Worm (Caenorhabditis elegans) whole organism, young adult: ENCODE measurements around the gene txt-17.
A peak's percentile ranks its signal among the peaks of the same experiment; 100 is the strongest.

Source experiments
- B0336.3 ChIP-seq: fragments of 200-800 bp; sonication (Bioruptor generic); IDR thresholded peaks from 2 replicates; pipeline ENCODE4 v1.3.6; 2022; ENCODE audit warnings: missing genetic modification characterization, missing compliant biosample characterization
- C06A6.2 ChIP-seq: fragments of 200-800 bp; sonication (Bioruptor generic); conservative IDR thresholded peaks from 2 replicates; pipeline ENCODE4 v1.3.6; 2022; ENCODE audit warnings: missing genetic modification characterization, missing compliant biosample characterization
- C17E4.6 ChIP-seq: fragments of 200-800 bp; sonication (Bioruptor generic); IDR thresholded peaks from 2 replicates; pipeline ENCODE4 v1.3.6; 2022; ENCODE audit warnings: missing genetic modification reagents, missing genetic modification characterization, missing compliant biosample characterization
- F39B2.1 ChIP-seq: fragments of 200-800 bp; sonication (Bioruptor generic); IDR thresholded peaks from 2 replicates; pipeline ENCODE4 v1.3.6; 2022; ENCODE audit warnings: missing genetic modification reagents, missing genetic modification characterization, missing compliant biosample characterization
- F49E8.2 ChIP-seq: sonication (generic microtip); optimal IDR thresholded peaks from 3 replicates; lab custom pipeline; 2017; ENCODE audit warnings: missing genetic modification characterization, mild to moderate bottlenecking, missing compliant biosample characterization, antibody characterized with exemption, moderate library complexity; ENCODE audit not compliant: insufficient read depth
- F55B11.4 ChIP-seq: sonication (generic microtip); optimal IDR thresholded peaks from 2 replicates; lab custom pipeline; 2016; ENCODE audit warnings: missing compliant biosample characterization, missing genetic modification characterization, borderline replicate concordance; ENCODE audit not compliant: insufficient read depth
- F57A8.1 ChIP-seq: fragments of 200-800 bp; sonication (Bioruptor generic); optimal IDR thresholded peaks from 2 replicates; lab custom pipeline; 2018; ENCODE audit warnings: mild to moderate bottlenecking, missing genetic modification characterization, moderate library complexity, missing compliant biosample characterization
- Y53F4B.3 ChIP-seq: fragments of 200-800 bp; sonication (Bioruptor generic); IDR thresholded peaks from 2 replicates; pipeline ENCODE4 v1.3.6; 2022; ENCODE audit warnings: missing genetic modification reagents, missing genetic modification characterization, missing compliant biosample characterization
- ama-1 ChIP-seq, 3 experiments: fragments of 150-350 bp in 1 of 3; sonication (generic microtip) in 2 of 3; optimal IDR thresholded peaks; 2 replicates each; lab custom pipeline; 2014 to 2018; ENCODE audit warnings: missing biosample characterization in 2 of 3, missing genetic modification characterization in 2 of 3, missing genetic modification reagents in 2 of 3
- aptf-2 ChIP-seq: fragments of 200-800 bp; sonication (Bioruptor generic); conservative IDR thresholded peaks from 2 replicates; pipeline ENCODE4 v1.3.6; 2022; ENCODE audit warnings: missing genetic modification reagents, missing genetic modification characterization, missing compliant biosample characterization
- atf-7 ChIP-seq: sonication (generic microtip); optimal IDR thresholded peaks from 2 replicates; lab custom pipeline; 2017; ENCODE audit warnings: mild to moderate bottlenecking, missing genetic modification characterization, missing compliant biosample characterization
- athp-1 ChIP-seq: sonication (generic microtip); optimal IDR thresholded peaks from 2 replicates; lab custom pipeline; 2017; ENCODE audit warnings: mild to moderate bottlenecking, missing genetic modification characterization, missing compliant biosample characterization
- attf-3 ChIP-seq: fragments of 200-800 bp; sonication (Bioruptor generic); conservative IDR thresholded peaks from 2 replicates; pipeline ENCODE4 v1.3.6; 2022; ENCODE audit warnings: missing genetic modification reagents, missing genetic modification characterization, missing compliant biosample characterization
- attf-5 ChIP-seq: fragments of 200-800 bp; sonication (Bioruptor generic); optimal IDR thresholded peaks from 2 replicates; lab custom pipeline; 2018; ENCODE audit warnings: mild to moderate bottlenecking, missing genetic modification characterization, missing compliant biosample characterization
- attf-6 ChIP-seq: fragments of 200-800 bp; sonication (Bioruptor generic); IDR thresholded peaks from 2 replicates; pipeline ENCODE4 v1.3.6; 2022; ENCODE audit warnings: missing genetic modification reagents, missing genetic modification characterization, missing compliant biosample characterization
- cebp-1 ChIP-seq, 2 experiments: fragments of 200-800 bp in 1 of 2; sonication (Bioruptor generic) in 1 of 2; sonication (generic microtip) in 1 of 2; IDR thresholded peaks in 1 of 2; optimal IDR thresholded peaks in 1 of 2; 2 replicates each; pipeline versions ENCODE4 v1.3.6 to Lab custom; 2017 to 2022; ENCODE audit warnings: missing compliant biosample characterization in 2 of 2, missing genetic modification characterization in 2 of 2, mild to moderate bottlenecking in 1 of 2, missing genetic modification reagents in 1 of 2, moderate library complexity in 1 of 2
- ceh-100 ChIP-seq: fragments of 200-800 bp; sonication (Bioruptor generic); IDR thresholded peaks from 2 replicates; pipeline ENCODE4 v1.3.6; 2022; ENCODE audit warnings: missing genetic modification reagents, missing genetic modification characterization, missing compliant biosample characterization
- ceh-40 ChIP-seq: fragments of 200-800 bp; sonication (Bioruptor generic); IDR thresholded peaks from 2 replicates; pipeline ENCODE4 v1.3.6; 2022; ENCODE audit warnings: missing genetic modification characterization, missing compliant biosample characterization
- chd-7 ChIP-seq: sonication (generic microtip); optimal IDR thresholded peaks from 2 replicates; lab custom pipeline; 2016; ENCODE audit warnings: mild to moderate bottlenecking, missing genetic modification characterization, moderate library complexity, missing compliant biosample characterization
- die-1 ChIP-seq: sonication (generic microtip); optimal IDR thresholded peaks from 2 replicates; lab custom pipeline; 2016; ENCODE audit warnings: missing genotype, mild to moderate bottlenecking, missing genetic modification characterization, missing compliant biosample characterization
- dpff-1 ChIP-seq: sonication (generic microtip); optimal IDR thresholded peaks from 2 replicates; lab custom pipeline; 2017; ENCODE audit warnings: mild to moderate bottlenecking, missing genetic modification characterization, missing compliant biosample characterization
- dpl-1 ChIP-seq: fragments of 150-350 bp; optimal IDR thresholded peaks from 2 replicates; lab custom pipeline; 2014; ENCODE audit warnings: missing biosample characterization, missing genetic modification reagents, missing genetic modification characterization
- egl-18 ChIP-seq: fragments of 200-800 bp; sonication (Bioruptor generic); IDR thresholded peaks from 2 replicates; pipeline ENCODE4 v1.3.6; 2022; ENCODE audit warnings: missing genetic modification reagents, missing genetic modification characterization, missing compliant biosample characterization
- egrh-3 ChIP-seq: fragments of 200-800 bp; sonication (Bioruptor generic); IDR thresholded peaks from 2 replicates; pipeline ENCODE4 v1.3.6; 2022; ENCODE audit warnings: missing genetic modification reagents, missing genetic modification characterization, missing compliant biosample characterization
- hlh-12 ChIP-seq: sonication (generic microtip); optimal IDR thresholded peaks from 2 replicates; lab custom pipeline; 2016; ENCODE audit warnings: missing genetic modification characterization, missing compliant biosample characterization
- hmg-1.2 ChIP-seq: fragments of 200-800 bp; sonication (Bioruptor generic); IDR thresholded peaks from 2 replicates; pipeline ENCODE4 v1.3.6; 2022; ENCODE audit warnings: missing genetic modification reagents, missing genetic modification characterization, missing compliant biosample characterization
- hsf-1 ChIP-seq: fragments of 200-800 bp; sonication (Bioruptor generic); IDR thresholded peaks from 2 replicates; pipeline ENCODE4 v1.3.6; 2022; ENCODE audit warnings: missing genetic modification reagents, missing genetic modification characterization, missing compliant biosample characterization
- lag-1 ChIP-seq: fragments of 200-800 bp; sonication (Bioruptor generic); IDR thresholded peaks from 2 replicates; pipeline ENCODE4 v1.3.6; 2022; ENCODE audit warnings: missing genetic modification reagents, missing genetic modification characterization, missing compliant biosample characterization
- let-607 ChIP-seq, 2 experiments: fragments of 200-800 bp in 1 of 2; sonication (Bioruptor generic) in 1 of 2; sonication (generic microtip) in 1 of 2; optimal IDR thresholded peaks; 2 replicates each; lab custom pipeline; 2016 to 2018; ENCODE audit warnings: mild to moderate bottlenecking in 2 of 2, missing compliant biosample characterization in 2 of 2, missing genetic modification characterization in 2 of 2, moderate library complexity in 2 of 2, missing genotype in 1 of 2
- lin-40 ChIP-seq: sonication (generic microtip); optimal IDR thresholded peaks from 2 replicates; lab custom pipeline; 2016; ENCODE audit warnings: missing genetic modification characterization, mild to moderate bottlenecking, missing compliant biosample characterization, missing genotype, missing genetic modification reagents
- lin-54 ChIP-seq: fragments of 200-800 bp; sonication (Bioruptor generic); optimal IDR thresholded peaks from 2 replicates; lab custom pipeline; 2018; ENCODE audit warnings: mild to moderate bottlenecking, missing genetic modification characterization, missing compliant biosample characterization
- lsl-1 ChIP-seq: fragments of 200-800 bp; sonication (Bioruptor generic); optimal IDR thresholded peaks from 2 replicates; lab custom pipeline; 2018; ENCODE audit warnings: mild to moderate bottlenecking, missing genetic modification characterization, moderate library complexity, missing compliant biosample characterization
- madf-3 ChIP-seq: fragments of 200-800 bp; sonication (Bioruptor generic); IDR thresholded peaks from 2 replicates; pipeline ENCODE4 v1.3.6; 2022; ENCODE audit warnings: missing genetic modification reagents, missing genetic modification characterization, missing compliant biosample characterization
- nfyb-1 ChIP-seq: fragments of 200-800 bp; sonication (Bioruptor generic); IDR thresholded peaks from 2 replicates; pipeline ENCODE4 v1.3.6; 2022; ENCODE audit warnings: missing genetic modification reagents, missing genetic modification characterization, missing compliant biosample characterization
- nhr-120 ChIP-seq: fragments of 200-800 bp; sonication (Bioruptor generic); IDR thresholded peaks from 2 replicates; pipeline ENCODE4 v1.3.6; 2022; ENCODE audit warnings: missing genetic modification characterization, missing compliant biosample characterization
- pbrm-1 ChIP-seq: fragments of 200-800 bp; sonication (Bioruptor generic); IDR thresholded peaks from 2 replicates; pipeline ENCODE4 v1.3.6; 2022; ENCODE audit warnings: missing genetic modification reagents, missing genetic modification characterization, missing compliant biosample characterization
- pha-4 ChIP-seq: fragments of 150-350 bp; sonication (generic microtip); optimal IDR thresholded peaks from 2 replicates; lab custom pipeline; 2014; ENCODE audit warnings: missing biosample characterization, missing genetic modification reagents, missing genetic modification characterization
- repo-1 ChIP-seq: sonication (generic microtip); optimal IDR thresholded peaks from 2 replicates; lab custom pipeline; 2017; ENCODE audit warnings: mild to moderate bottlenecking, missing genetic modification characterization, missing compliant biosample characterization
- sdz-38 ChIP-seq: sonication (generic microtip); optimal IDR thresholded peaks from 2 replicates; lab custom pipeline; 2016; ENCODE audit warnings: missing genotype, missing genetic modification characterization, missing compliant biosample characterization
- snpc-1.3 ChIP-seq: sonication (generic microtip); optimal IDR thresholded peaks from 2 replicates; lab custom pipeline; 2017; ENCODE audit warnings: missing genetic modification characterization, mild to moderate bottlenecking, missing compliant biosample characterization, antibody characterized with exemption, moderate library complexity, missing genotype, missing genetic modification reagents; ENCODE audit not compliant: insufficient read depth
- snpc-4 ChIP-seq, 5 experiments: fragments of 150-350 bp in 1 of 5; sonication (generic microtip) in 4 of 5; optimal IDR thresholded peaks; 2 replicates each; lab custom pipeline; 2014 to 2018; ENCODE audit warnings: missing genetic modification characterization in 5 of 5, missing biosample characterization in 3 of 5, antibody characterized with exemption in 2 of 5, mild to moderate bottlenecking in 2 of 5, missing compliant biosample characterization in 2 of 5, missing genotype in 2 of 5, moderate library complexity in 2 of 5, missing genetic modification reagents in 1 of 5
- tbp1 ChIP-seq: fragments of 200-800 bp; sonication (Bioruptor generic); optimal IDR thresholded peaks from 2 replicates; lab custom pipeline; 2018; ENCODE audit warnings: mild to moderate bottlenecking, missing genetic modification characterization, missing compliant biosample characterization
- tlf-1 ChIP-seq: fragments of 200-800 bp; sonication (Bioruptor generic); optimal IDR thresholded peaks from 2 replicates; lab custom pipeline; 2018; ENCODE audit warnings: mild to moderate bottlenecking, missing genetic modification characterization, missing compliant biosample characterization
- zfh-2 ChIP-seq: fragments of 200-800 bp; sonication (Bioruptor generic); conservative IDR thresholded peaks from 2 replicates; pipeline ENCODE4 v1.3.6; 2022; ENCODE audit warnings: missing genetic modification reagents, missing genetic modification characterization, missing compliant biosample characterization
- zim-3 ChIP-seq: sonication (generic microtip); optimal IDR thresholded peaks from 2 replicates; lab custom pipeline; 2017; ENCODE audit warnings: mild to moderate bottlenecking, missing genetic modification characterization, moderate library complexity, missing compliant biosample characterization
- ztf-22 ChIP-seq: fragments of 200-800 bp; sonication (Bioruptor generic); optimal IDR thresholded peaks from 2 replicates; lab custom pipeline; 2018; ENCODE audit warnings: mild to moderate bottlenecking, missing genetic modification characterization, moderate library complexity, missing compliant biosample characterization

txt-17 gene

DNA sequence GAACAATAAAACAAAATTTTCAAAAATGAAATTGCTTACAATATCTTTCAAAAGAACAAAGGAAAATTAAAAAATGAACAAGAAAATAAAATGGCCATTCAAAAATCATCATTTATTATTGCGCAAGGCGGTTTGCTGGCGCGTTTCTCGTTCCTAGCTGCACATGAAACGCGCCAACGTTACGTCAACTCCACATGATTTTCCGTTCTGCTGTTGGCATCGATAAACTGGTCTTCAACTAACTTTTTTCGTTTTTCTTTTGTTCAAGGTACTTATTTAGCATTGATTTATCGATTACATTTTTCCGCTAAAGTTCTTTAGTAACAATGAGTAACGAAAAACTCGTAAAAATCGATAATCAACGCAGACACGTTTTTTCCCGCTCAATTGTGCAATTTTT is 7.4 kb upstream of the txt-17 start, which contains the start of the genes Y57E12AL.6 and Y57E12AL.1:
TSS of gene Y57E12AL.6 (minus strand) at position 75 of the 400 bp plus-strand sequence.
TSS of gene Y57E12AL.1 (plus strand) at position 135 of the 400 bp plus-strand sequence.
- peak; percentile 56 for TF ChIP-seq lsl-1 (GFP tag; lab: Kevin White, UChicago)
- no peak for TF ChIP-seq ceh-40 (GFP tag; lab: Robert Waterston, UW)
- TF ChIP-seq lin-54 (GFP tag; lab: Kevin White, UChicago): peak; percentile 82
- TF ChIP-seq attf-5 (GFP tag; lab: Kevin White, UChicago): peak; percentile 84
- no peak for TF ChIP-seq attf-6
- no peak for TF ChIP-seq zim-3
- peak; percentile 48 for TF ChIP-seq repo-1 (tag; lab: Kevin White, UChicago)
- TF ChIP-seq nhr-120 (GFP tag; lab: Robert Waterston, UW): no peak
- TF ChIP-seq tbp1: peak; percentile 46
- TF ChIP-seq tlf-1 (GFP tag; lab: Kevin White, UChicago): peak; percentile 59
- TF ChIP-seq dpff-1 (tag; lab: Kevin White, UChicago): no peak
- 0 out of 2 replicates have a peak, but pooled peaks have one; percentile 37 for TF ChIP-seq cebp-1 (GFP tag; IDR thresholded peaks at IDR 0.05; lab: Robert Waterston, UW)
- TF ChIP-seq cebp-1 (tag; optimal IDR thresholded peaks at IDR 0.05; lab: Kevin White, UChicago): peak; percentile 85
- peak; percentile 65; the same call in 1 of the 2 replicates for TF ChIP-seq B0336.3 (GFP tag; lab: Robert Waterston, UW)
- TF ChIP-seq lin-40: peak; percentile 87
- TF ChIP-seq athp-1 (tag; lab: Kevin White, UChicago): peak; percentile 33
- peak; percentile 38 for TF ChIP-seq pha-4 (tag; lab: Kevin White, UChicago)
- TF ChIP-seq die-1 (tag; lab: Kevin White, UChicago): peak; percentile 44
- TF ChIP-seq hlh-12 (tag; lab: Kevin White, UChicago): no peak
- TF ChIP-seq pbrm-1: peak; percentile 46; the same call in 1 of the 2 replicates
- TF ChIP-seq Y53F4B.3 (GFP tag; lab: Robert Waterston, UW): no peak
- no peak for TF ChIP-seq ztf-22
- TF ChIP-seq hsf-1 (GFP tag; lab: Robert Waterston, UW): no peak
- TF ChIP-seq attf-3 (GFP tag; lab: Robert Waterston, UW): peak; percentile 51; the same call in 1 of the 2 replicates
- peak; percentile 25 for TF ChIP-seq snpc-1.3 (tag; lab: Kevin White, UChicago)
- TF ChIP-seq chd-7 (tag; lab: Kevin White, UChicago): no peak
- peak; percentile 72 for TF ChIP-seq madf-3 (GFP tag; lab: Robert Waterston, UW)
- TF ChIP-seq sdz-38 (tag; lab: Kevin White, UChicago): no peak
- no peak for TF ChIP-seq lag-1
- no peak for TF ChIP-seq F57A8.1 (GFP tag; lab: Kevin White, UChicago)
- 0 out of 2 replicates have a peak, but pooled peaks have one; percentile 11 for TF ChIP-seq ceh-100 (GFP tag; lab: Robert Waterston, UW)
- TF ChIP-seq egrh-3 (GFP tag; lab: Robert Waterston, UW): no peak
- TF ChIP-seq atf-7 (tag; lab: Kevin White, UChicago): peak; percentile 33
- peak; percentile 33 to 82 for TF ChIP-seq let-607 (tag; optimal IDR thresholded peaks at IDR 0.05; lab: Kevin White, UChicago)
- no peak for TF ChIP-seq aptf-2 (GFP tag; lab: Robert Waterston, UW)
- TF ChIP-seq hmg-1.2 (GFP tag; lab: Robert Waterston, UW): peak; percentile 43; the same call in 1 of the 2 replicates
- 0 out of 2 replicates have a peak, but pooled peaks have one; percentile 45 for TF ChIP-seq C06A6.2
- no peak for TF ChIP-seq C17E4.6 (GFP tag; lab: Robert Waterston, UW)
- TF ChIP-seq dpl-1: peak; percentile 45
- TF ChIP-seq F49E8.2: no peak
- peak; percentile 58 for TF ChIP-seq snpc-4 (GFP tag; optimal IDR thresholded peaks at IDR 0.05; lab: Kevin White, UChicago)
- TF ChIP-seq snpc-4 (tag; optimal IDR thresholded peaks at IDR 0.05; lab: Kevin White, UChicago): peak; percentile 73 to 83 (median 81)
- TF ChIP-seq egl-18 (GFP tag; lab: Robert Waterston, UW): no peak
- 0 out of 2 replicates have a peak, but pooled peaks have one; percentile 15 for TF ChIP-seq zfh-2
- TF ChIP-seq nfyb-1 (GFP tag; lab: Robert Waterston, UW): 0 out of 2 replicates have a peak, but pooled peaks have one; percentile 38
- TF ChIP-seq ama-1 (optimal IDR thresholded peaks at IDR 0.05; lab: Kevin White, UChicago): no peak
- TF ChIP-seq ama-1 (GFP tag; optimal IDR thresholded peaks at IDR 0.05; lab: Kevin White, UChicago): no peak
- TF ChIP-seq F55B11.4 (tag; lab: Kevin White, UChicago): no peak
- no peak for TF ChIP-seq F39B2.1 (GFP tag; lab: Robert Waterston, UW)
